Worm (Caenorhabditis elegans): ENCODE data around the gene alh-12.

DNA sequence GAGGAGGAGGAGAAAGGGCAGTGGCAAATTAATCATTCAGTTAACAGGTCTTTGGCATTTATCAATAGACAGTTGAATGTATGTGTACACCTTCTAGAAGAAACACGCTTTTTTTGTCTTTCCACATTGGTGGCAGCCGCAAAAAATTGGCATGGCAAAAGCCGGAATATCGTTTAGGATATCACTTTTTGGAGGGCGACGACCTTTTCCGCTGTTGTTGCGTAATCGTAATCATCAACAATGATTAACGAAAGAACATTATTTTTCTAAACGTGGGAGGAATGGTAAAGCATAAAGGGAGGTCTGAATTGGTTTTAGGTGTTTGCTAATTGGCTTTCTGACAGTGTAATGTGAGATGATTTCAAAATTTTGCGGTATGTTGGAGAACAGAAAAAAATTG, 38.1 kb downstream of the alh-12 start:
- no peak for TF ChIP-seq snpc-4 (tag; optimal IDR thresholded peaks at IDR 0.05)
- TF ChIP-seq unc-39 (tag; optimal IDR thresholded peaks at IDR 0.05), result no peak
- TF ChIP-seq nhr-23 (tag; optimal IDR thresholded peaks at IDR 0.05), result no peak
- no peak for TF ChIP-seq ztf-11 (tag; optimal IDR thresholded peaks at IDR 0.05)
- no peak for TF ChIP-seq sem-4 (tag; optimal IDR thresholded peaks at IDR 0.05)
- TF ChIP-seq ceh-82 (tag; optimal IDR thresholded peaks at IDR 0.05), result no peak
- TF ChIP-seq ztf-4 (tag; optimal IDR thresholded peaks at IDR 0.05), result no peak
- no peak for TF ChIP-seq nhr-11 (tag; optimal IDR thresholded peaks at IDR 0.05)
